In genomic region chr3R:25462642-25463317, dm6 we compare ENCODE assay signal across 1 fruit fly cellular context.
TF ChIP-seq lines count a peak whose summit lies in the region.

No protein-coding gene starts in this region.

TF ChIP-seq in whole organism, embryonic, 481 proteins besides CTCF, POLR2A, EP300 and RAD21 (continued from another document):
- TF ChIP-seq pan (optimal IDR thresholded peaks at IDR 0.05; lab: Kevin White, UChicago) = no peak
- peak in 1 of 2 experiments; percentile 58 for TF ChIP-seq pan (GFP tag; optimal IDR thresholded peaks at IDR 0.05 in 1 of 2, IDR thresholded peaks at IDR 0.05 in 1 of 2)
- TF ChIP-seq sc (optimal IDR thresholded peaks at IDR 0.05; lab: Kevin White, UChicago) = no peak
- TF ChIP-seq sc (GFP tag; optimal IDR thresholded peaks at IDR 0.05; lab: Kevin White, UChicago) = no peak
- no peak for TF ChIP-seq pho (GFP tag; optimal IDR thresholded peaks at IDR 0.05; lab: Kevin White, UChicago)
- no peak for TF ChIP-seq crp (GFP tag; optimal IDR thresholded peaks at IDR 0.05; lab: Kevin White, UChicago)
- peak; percentile 28 for TF ChIP-seq CG10274 (GFP tag; optimal IDR thresholded peaks at IDR 0.05; lab: Kevin White, UChicago)
- no peak for TF ChIP-seq otp (GFP tag; IDR thresholded peaks at IDR 0.05; lab: Robert Waterston, UW)
- no peak for TF ChIP-seq sisA (GFP tag; IDR thresholded peaks at IDR 0.05; lab: Robert Waterston, UW)
- no peak for TF ChIP-seq Spps (tag; optimal IDR thresholded peaks at IDR 0.05; lab: Kevin White, UChicago)
- no peak for TF ChIP-seq CG9797 (GFP tag; optimal IDR thresholded peaks at IDR 0.05; lab: Kevin White, UChicago)
- no peak for TF ChIP-seq CG12236 (GFP tag; optimal IDR thresholded peaks at IDR 0.05; lab: Kevin White, UChicago)
- no peak for TF ChIP-seq CG11560 (tag; IDR thresholded peaks at IDR 0.05; lab: Robert Waterston, UW)
